Worm (Caenorhabditis elegans) whole organism, midembryonic: ENCODE measurements around the gene grd-7.

ENCODE experiments used
- T22C8.4 ChIP-seq: fragments of 200-800 bp; sonication (Bioruptor generic); IDR thresholded peaks from 2 replicates; pipeline ENCODE4 v1.3.6; 2022; ENCODE audit warnings: missing genetic modification characterization, missing compliant biosample characterization
- cog-1 ChIP-seq: sonication (generic microtip); optimal IDR thresholded peaks from 2 replicates; lab custom pipeline; 2016; ENCODE audit warnings: missing genetic modification characterization, missing compliant biosample characterization
- flt-1 ChIP-seq: fragments of 200-800 bp; sonication (Bioruptor generic); IDR thresholded peaks from 2 replicates; pipeline ENCODE4 v1.3.6; 2022; ENCODE audit warnings: missing genetic modification characterization, missing compliant biosample characterization
- klf-2 ChIP-seq: fragments of 200-800 bp; sonication (Bioruptor generic); conservative IDR thresholded peaks from 2 replicates; pipeline ENCODE4 v1.3.6; 2022; ENCODE audit warnings: missing genetic modification reagents, missing genetic modification characterization, missing compliant biosample characterization
- med-1 ChIP-seq: sonication (generic microtip); optimal IDR thresholded peaks from 2 replicates; lab custom pipeline; 2017; ENCODE audit warnings: missing genetic modification characterization, mild to moderate bottlenecking, missing compliant biosample characterization, antibody characterized with exemption, missing genetic modification reagents; ENCODE audit not compliant: insufficient read depth
- ref-1 ChIP-seq: fragments of 200-800 bp; sonication (Bioruptor generic); conservative IDR thresholded peaks from 2 replicates; pipeline ENCODE4 v1.3.6; 2022; ENCODE audit warnings: missing genetic modification reagents, missing genetic modification characterization, missing compliant biosample characterization
- tab-1 ChIP-seq: fragments of 200-800 bp; sonication (Bioruptor generic); IDR thresholded peaks from 2 replicates; pipeline ENCODE4 v1.3.6; 2022; ENCODE audit warnings: missing genetic modification characterization, missing compliant biosample characterization
- ztf-23 ChIP-seq: fragments of 200-800 bp; sonication (Bioruptor generic); IDR thresholded peaks from 2 replicates; pipeline ENCODE4 v1.3.6; 2022; ENCODE audit warnings: missing genetic modification reagents, missing genetic modification characterization, missing compliant biosample characterization
- ztf-29 ChIP-seq: fragments of 200-800 bp; sonication (Bioruptor generic); IDR thresholded peaks from 2 replicates; pipeline ENCODE4 v1.3.6; 2022; ENCODE audit warnings: missing genetic modification reagents, missing genetic modification characterization, missing compliant biosample characterization

The grd-7 gene

ce11 chrX:7283136-7283535, 13.9 kb upstream of the grd-7 start:
- TF ChIP-seq med-1 (GFP tag; lab: Kevin White, UChicago) (no peak), klf-2 (GFP tag; lab: Robert Waterston, UW) (no peak), ztf-23 (GFP tag; lab: Robert Waterston, UW) (no peak), cog-1 (tag; lab: Kevin White, UChicago) (no peak), flt-1 (GFP tag; lab: Robert Waterston, UW) (no peak), T22C8.4 (GFP tag; lab: Robert Waterston, UW) (no peak), ref-1 (GFP tag; lab: Robert Waterston, UW) (no peak), tab-1 (no peak), ztf-29 (GFP tag; lab: Robert Waterston, UW) (no peak)

ce11 chrX:7281347-7281746, 12.1 kb upstream of the grd-7 start:
- no peak for TF ChIP-seq ztf-29 (GFP tag; lab: Robert Waterston, UW)
- no peak for TF ChIP-seq klf-2 (GFP tag; lab: Robert Waterston, UW)
- TF ChIP-seq flt-1 (GFP tag; lab: Robert Waterston, UW): no peak
- TF ChIP-seq ztf-23 (GFP tag; lab: Robert Waterston, UW): no peak
- TF ChIP-seq tab-1: no peak
- no peak for TF ChIP-seq T22C8.4 (GFP tag; lab: Robert Waterston, UW)
- no peak for TF ChIP-seq cog-1 (tag; lab: Kevin White, UChicago)

- no peak for TF ChIP-seq med-1 (GFP tag; lab: Kevin White, UChicago)
Measured at ce11 chrX:7279671-7280389, 10.6 kb upstream of the grd-7 start, which contains the start of gene unc-10. Gene unc-10, minus strand, starts transcription at chrX:7280322.

ce11 chrX:7278095-7278494, 8.8 kb upstream of the grd-7 start:
- no peak for TF ChIP-seq flt-1 (GFP tag; lab: Robert Waterston, UW)
- TF ChIP-seq ztf-23 (GFP tag; lab: Robert Waterston, UW): no peak
- no peak for TF ChIP-seq ztf-29 (GFP tag; lab: Robert Waterston, UW)
- no peak for TF ChIP-seq cog-1 (tag; lab: Kevin White, UChicago)
- no peak for TF ChIP-seq klf-2 (GFP tag; lab: Robert Waterston, UW)
- TF ChIP-seq T22C8.4 (GFP tag; lab: Robert Waterston, UW): no peak
- no peak for TF ChIP-seq med-1 (GFP tag; lab: Kevin White, UChicago)

- TF ChIP-seq ztf-23 (GFP tag; lab: Robert Waterston, UW) (no peak), ztf-29 (GFP tag; lab: Robert Waterston, UW) (no peak), med-1 (GFP tag; lab: Kevin White, UChicago) (no peak), T22C8.4 (GFP tag; lab: Robert Waterston, UW) (no peak), klf-2 (GFP tag; lab: Robert Waterston, UW) (no peak), cog-1 (tag; lab: Kevin White, UChicago) (no peak), tab-1 (no peak), ref-1 (GFP tag; lab: Robert Waterston, UW) (no peak), flt-1 (GFP tag; lab: Robert Waterston, UW) (no peak)
Measured at ce11 chrX:7271968-7272367, 2.7 kb upstream of the grd-7 start, which contains the start of gene F46H5.11. Gene F46H5.11, minus strand, starts transcription at chrX:7272068.

ce11 chrX:7268965-7269364, 314 bp downstream of the grd-7 start:
- no peak for TF ChIP-seq cog-1 (tag; lab: Kevin White, UChicago)
- TF ChIP-seq ztf-23 (GFP tag; lab: Robert Waterston, UW): no peak

- TF ChIP-seq ztf-23 (GFP tag; lab: Robert Waterston, UW): no peak
- no peak for TF ChIP-seq klf-2 (GFP tag; lab: Robert Waterston, UW)
- no peak for TF ChIP-seq ref-1 (GFP tag; lab: Robert Waterston, UW)
- TF ChIP-seq cog-1 (tag; lab: Kevin White, UChicago): no peak
- TF ChIP-seq med-1 (GFP tag; lab: Kevin White, UChicago): no peak
- no peak for TF ChIP-seq ztf-29 (GFP tag; lab: Robert Waterston, UW)
Measured at ce11 chrX:7265348-7265747, 3.9 kb downstream of the grd-7 start, which contains the start of gene F46H5.2. Gene F46H5.2, plus strand, starts transcription at chrX:7265648.

ce11 chrX:7264591-7265306, 4.5 kb downstream of the grd-7 start:
- TF ChIP-seq ztf-29 (GFP tag; lab: Robert Waterston, UW): peak; percentile 78; the same call in 1 of the 2 replicates
- TF ChIP-seq cog-1 (tag; lab: Kevin White, UChicago): peak; percentile 75
- no peak for TF ChIP-seq T22C8.4 (GFP tag; lab: Robert Waterston, UW)
- no peak for TF ChIP-seq med-1 (GFP tag; lab: Kevin White, UChicago)
- no peak for TF ChIP-seq klf-2 (GFP tag; lab: Robert Waterston, UW)
- no peak for TF ChIP-seq ref-1 (GFP tag; lab: Robert Waterston, UW)
- peak; percentile 67; the same call in 1 of the 2 replicates for TF ChIP-seq flt-1 (GFP tag; lab: Robert Waterston, UW)
- TF ChIP-seq tab-1: no peak
- TF ChIP-seq ztf-23 (GFP tag; lab: Robert Waterston, UW): peak; percentile 58; the same call in 1 of the 2 replicates

ce11 chrX:7260327-7261019, 8.8 kb downstream of the grd-7 start, which contains the start of gene lact-1:
Gene lact-1, minus strand, starts transcription at chrX:7260377.
- TF ChIP-seq klf-2 (GFP tag; lab: Robert Waterston, UW) (no peak), ztf-23 (GFP tag; lab: Robert Waterston, UW) (no peak), T22C8.4 (GFP tag; lab: Robert Waterston, UW) (no peak), ztf-29 (GFP tag; lab: Robert Waterston, UW) (no peak), tab-1 (no peak), med-1 (GFP tag; lab: Kevin White, UChicago) (no peak), cog-1 (tag; lab: Kevin White, UChicago) (no peak), ref-1 (GFP tag; lab: Robert Waterston, UW) (no peak), flt-1 (GFP tag; lab: Robert Waterston, UW) (no peak)
